Worm (Caenorhabditis elegans) whole organism, young adult: ENCODE data around the gene inx-9.
A peak's percentile ranks its signal among the peaks of the same experiment; 100 is the strongest.

Experiments used
- B0019.2 ChIP-seq: fragments of 200-800 bp; sonication (Bioruptor generic); conservative IDR thresholded peaks from 2 replicates; pipeline ENCODE4 v1.3.6; 2022; ENCODE audit warnings: missing genetic modification reagents, missing genetic modification characterization, missing compliant biosample characterization
- F23B12.7 ChIP-seq: sonication (generic microtip); optimal IDR thresholded peaks from 2 replicates; lab custom pipeline; 2017; ENCODE audit warnings: missing genetic modification characterization, mild to moderate bottlenecking, missing compliant biosample characterization, antibody characterized with exemption, moderate library complexity; ENCODE audit not compliant: insufficient read depth
- F33H1.4 ChIP-seq: fragments of 200-800 bp; sonication (Bioruptor generic); IDR thresholded peaks from 2 replicates; pipeline ENCODE4 v1.3.6; 2022; ENCODE audit warnings: missing genetic modification reagents, missing genetic modification characterization, missing compliant biosample characterization
- F49E8.2 ChIP-seq: sonication (generic microtip); optimal IDR thresholded peaks from 3 replicates; lab custom pipeline; 2017; ENCODE audit warnings: missing genetic modification characterization, mild to moderate bottlenecking, missing compliant biosample characterization, antibody characterized with exemption, moderate library complexity; ENCODE audit not compliant: insufficient read depth
- F52B5.7 ChIP-seq: sonication (generic microtip); optimal IDR thresholded peaks from 2 replicates; lab custom pipeline; 2016; ENCODE audit warnings: mild to moderate bottlenecking, missing genetic modification characterization, missing compliant biosample characterization
- K11D2.4 ChIP-seq: fragments of 200-800 bp; sonication (Bioruptor generic); IDR thresholded peaks from 2 replicates; pipeline ENCODE4 v1.3.6; 2022; ENCODE audit warnings: missing genetic modification reagents, missing genetic modification characterization, missing compliant biosample characterization
- K12H6.12 ChIP-seq: fragments of 200-800 bp; sonication (Bioruptor generic); optimal IDR thresholded peaks from 2 replicates; lab custom pipeline; 2018; ENCODE audit warnings: mild to moderate bottlenecking, missing genetic modification characterization, missing compliant biosample characterization
- Y53G8AR.9 ChIP-seq: fragments of 200-800 bp; sonication (Bioruptor generic); conservative IDR thresholded peaks from 2 replicates; pipeline ENCODE4 v1.3.6; 2022; ENCODE audit warnings: missing genetic modification reagents, missing genetic modification characterization, missing compliant biosample characterization
- akir-1 ChIP-seq: fragments of 200-800 bp; sonication (Bioruptor generic); optimal IDR thresholded peaks from 2 replicates; lab custom pipeline; 2018; ENCODE audit warnings: mild to moderate bottlenecking, missing genetic modification characterization, moderate library complexity, missing compliant biosample characterization
- aptf-2 ChIP-seq: fragments of 200-800 bp; sonication (Bioruptor generic); conservative IDR thresholded peaks from 2 replicates; pipeline ENCODE4 v1.3.6; 2022; ENCODE audit warnings: missing genetic modification reagents, missing genetic modification characterization, missing compliant biosample characterization
- attf-5 ChIP-seq: fragments of 200-800 bp; sonication (Bioruptor generic); optimal IDR thresholded peaks from 2 replicates; lab custom pipeline; 2018; ENCODE audit warnings: mild to moderate bottlenecking, missing genetic modification characterization, missing compliant biosample characterization
- bed-1 ChIP-seq: fragments of 200-800 bp; sonication (Bioruptor generic); IDR thresholded peaks from 2 replicates; pipeline ENCODE4 v1.3.6; 2022; ENCODE audit warnings: missing genetic modification reagents, missing genetic modification characterization, missing compliant biosample characterization
- ceh-100 ChIP-seq: fragments of 200-800 bp; sonication (Bioruptor generic); IDR thresholded peaks from 2 replicates; pipeline ENCODE4 v1.3.6; 2022; ENCODE audit warnings: missing genetic modification reagents, missing genetic modification characterization, missing compliant biosample characterization
- ceh-27 ChIP-seq: fragments of 200-800 bp; sonication (Bioruptor generic); optimal IDR thresholded peaks from 2 replicates; lab custom pipeline; 2018; ENCODE audit warnings: mild to moderate bottlenecking, missing genetic modification characterization, moderate library complexity, missing compliant biosample characterization
- ceh-40 ChIP-seq: fragments of 200-800 bp; sonication (Bioruptor generic); IDR thresholded peaks from 2 replicates; pipeline ENCODE4 v1.3.6; 2022; ENCODE audit warnings: missing genetic modification characterization, missing compliant biosample characterization
- chd-7 ChIP-seq: sonication (generic microtip); optimal IDR thresholded peaks from 2 replicates; lab custom pipeline; 2016; ENCODE audit warnings: mild to moderate bottlenecking, missing genetic modification characterization, moderate library complexity, missing compliant biosample characterization
- dpff-1 ChIP-seq: sonication (generic microtip); optimal IDR thresholded peaks from 2 replicates; lab custom pipeline; 2017; ENCODE audit warnings: mild to moderate bottlenecking, missing genetic modification characterization, missing compliant biosample characterization
- egl-18 ChIP-seq: fragments of 200-800 bp; sonication (Bioruptor generic); IDR thresholded peaks from 2 replicates; pipeline ENCODE4 v1.3.6; 2022; ENCODE audit warnings: missing genetic modification reagents, missing genetic modification characterization, missing compliant biosample characterization
- egl-44 ChIP-seq: fragments of 200-800 bp; sonication (Bioruptor generic); IDR thresholded peaks from 2 replicates; pipeline ENCODE4 v1.3.6; 2022; ENCODE audit warnings: missing genetic modification reagents, missing genetic modification characterization, missing compliant biosample characterization
- fkh-3 ChIP-seq: sonication (generic microtip); optimal IDR thresholded peaks from 2 replicates; lab custom pipeline; 2016; ENCODE audit warnings: mild to moderate bottlenecking, missing genetic modification characterization, missing compliant biosample characterization
- him-1 ChIP-seq: sonication (generic microtip); optimal IDR thresholded peaks from 2 replicates; lab custom pipeline; 2016; ENCODE audit warnings: missing genotype, missing genetic modification reagents, missing genetic modification characterization, missing compliant biosample characterization
- hlh-26 ChIP-seq: fragments of 200-800 bp; sonication (Bioruptor generic); conservative IDR thresholded peaks from 2 replicates; pipeline ENCODE4 v1.3.6; 2022; ENCODE audit warnings: missing genetic modification reagents, missing genetic modification characterization, missing compliant biosample characterization
- let-526 ChIP-seq: fragments of 200-800 bp; sonication (Bioruptor generic); IDR thresholded peaks from 2 replicates; pipeline ENCODE4 v1.3.6; 2022; ENCODE audit warnings: missing genetic modification reagents, missing genetic modification characterization, missing compliant biosample characterization
- lin-26 ChIP-seq: fragments of 200-800 bp; sonication (Bioruptor generic); IDR thresholded peaks from 2 replicates; pipeline ENCODE4 v1.3.6; 2022; ENCODE audit warnings: missing genetic modification reagents, missing genetic modification characterization, missing compliant biosample characterization
- lin-40 ChIP-seq: sonication (generic microtip); optimal IDR thresholded peaks from 2 replicates; lab custom pipeline; 2016; ENCODE audit warnings: missing genetic modification characterization, mild to moderate bottlenecking, missing compliant biosample characterization, missing genotype, missing genetic modification reagents
- lsy-27 ChIP-seq: sonication (generic microtip); optimal IDR thresholded peaks from 2 replicates; lab custom pipeline; 2017; ENCODE audit warnings: missing genetic modification characterization, mild to moderate bottlenecking, missing compliant biosample characterization, antibody characterized with exemption, missing genotype, borderline replicate concordance; ENCODE audit not compliant: insufficient read depth
- mes-4 ChIP-seq: sonication (generic microtip); optimal IDR thresholded peaks from 2 replicates; lab custom pipeline; 2016; ENCODE audit warnings: missing genotype, missing genetic modification characterization, missing compliant biosample characterization
- pha-4 ChIP-seq: fragments of 150-350 bp; sonication (generic microtip); optimal IDR thresholded peaks from 2 replicates; lab custom pipeline; 2014; ENCODE audit warnings: missing biosample characterization, missing genetic modification reagents, missing genetic modification characterization
- rcor-1 ChIP-seq: fragments of 200-800 bp; sonication (Bioruptor generic); IDR thresholded peaks from 2 replicates; pipeline ENCODE4 v1.3.6; 2022; ENCODE audit warnings: missing genetic modification reagents, missing genetic modification characterization, missing compliant biosample characterization
- repo-1 ChIP-seq: sonication (generic microtip); optimal IDR thresholded peaks from 2 replicates; lab custom pipeline; 2017; ENCODE audit warnings: mild to moderate bottlenecking, missing genetic modification characterization, missing compliant biosample characterization
- rpc-1 ChIP-seq, 2 experiments: fragments of 150-350 bp in 1 of 2; sonication (generic microtip) in 1 of 2; optimal IDR thresholded peaks; 2 replicates each; lab custom pipeline; 2014 to 2018; ENCODE audit warnings: missing biosample characterization in 1 of 2, missing genetic modification characterization in 1 of 2, missing genetic modification reagents in 1 of 2, missing genotype in 1 of 2
- sdz-38 ChIP-seq: sonication (generic microtip); optimal IDR thresholded peaks from 2 replicates; lab custom pipeline; 2016; ENCODE audit warnings: missing genotype, missing genetic modification characterization, missing compliant biosample characterization
- snpc-1.1 ChIP-seq: sonication (generic microtip); optimal IDR thresholded peaks from 2 replicates; lab custom pipeline; 2017; ENCODE audit warnings: missing genetic modification characterization, mild to moderate bottlenecking, missing compliant biosample characterization, antibody characterized with exemption, moderate library complexity, missing genotype, missing genetic modification reagents; ENCODE audit not compliant: insufficient read depth
- snpc-4 ChIP-seq, 5 experiments: fragments of 150-350 bp in 1 of 5; sonication (generic microtip) in 4 of 5; optimal IDR thresholded peaks; 2 replicates each; lab custom pipeline; 2014 to 2018; ENCODE audit warnings: missing genetic modification characterization in 5 of 5, missing biosample characterization in 3 of 5, antibody characterized with exemption in 2 of 5, mild to moderate bottlenecking in 2 of 5, missing compliant biosample characterization in 2 of 5, missing genotype in 2 of 5, moderate library complexity in 2 of 5, missing genetic modification reagents in 1 of 5
- tlf-1 ChIP-seq: fragments of 200-800 bp; sonication (Bioruptor generic); optimal IDR thresholded peaks from 2 replicates; lab custom pipeline; 2018; ENCODE audit warnings: mild to moderate bottlenecking, missing genetic modification characterization, missing compliant biosample characterization
- xnd-1 ChIP-seq: sonication (generic microtip); optimal IDR thresholded peaks from 2 replicates; lab custom pipeline; 2016; ENCODE audit warnings: missing genotype, missing genetic modification reagents, missing genetic modification characterization, missing compliant biosample characterization
- zfh-2 ChIP-seq: fragments of 200-800 bp; sonication (Bioruptor generic); conservative IDR thresholded peaks from 2 replicates; pipeline ENCODE4 v1.3.6; 2022; ENCODE audit warnings: missing genetic modification reagents, missing genetic modification characterization, missing compliant biosample characterization
- zim-3 ChIP-seq: sonication (generic microtip); optimal IDR thresholded peaks from 2 replicates; lab custom pipeline; 2017; ENCODE audit warnings: mild to moderate bottlenecking, missing genetic modification characterization, moderate library complexity, missing compliant biosample characterization
- ztf-6 ChIP-seq: fragments of 200-800 bp; sonication (Bioruptor generic); IDR thresholded peaks from 2 replicates; pipeline ENCODE4 v1.3.6; 2022; ENCODE audit warnings: missing genetic modification reagents, missing genetic modification characterization, missing compliant biosample characterization

inx-9 gene

DNA sequence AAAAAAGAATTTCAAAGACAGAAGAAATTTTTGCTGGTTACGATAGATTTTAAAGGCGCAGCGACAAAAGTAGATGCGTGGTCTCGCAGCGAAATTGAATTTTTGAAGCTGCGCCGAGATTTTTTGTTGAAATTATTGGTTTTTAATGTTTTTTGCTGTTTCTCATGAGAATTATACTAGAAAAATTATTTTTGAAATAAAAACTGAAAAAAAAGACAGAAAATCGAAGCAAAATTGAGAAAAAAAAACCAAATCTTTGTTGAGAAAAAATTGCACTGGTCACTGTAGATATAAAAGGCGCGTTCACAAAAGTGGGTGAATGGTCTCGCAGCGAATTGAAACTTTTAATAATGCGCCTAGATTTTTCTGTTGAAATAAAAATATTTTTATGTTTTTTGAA is 19.5 kb downstream of the inx-9 start (continued):
- TF ChIP-seq mes-4 (tag; lab: Kevin White, UChicago) = no peak
- TF ChIP-seq K12H6.12 (tag; lab: Kevin White, UChicago) = no peak
- TF ChIP-seq snpc-1.1 (tag; lab: Kevin White, UChicago) = no peak
- TF ChIP-seq bed-1 (GFP tag; lab: Robert Waterston, UW) = no peak
- no peak for TF ChIP-seq K11D2.4 (GFP tag; lab: Robert Waterston, UW)
- no peak for TF ChIP-seq rcor-1 (GFP tag; lab: Robert Waterston, UW)
- no peak for TF ChIP-seq akir-1 (GFP tag; lab: Kevin White, UChicago)
- no peak for TF ChIP-seq pha-4 (tag; lab: Kevin White, UChicago)
- TF ChIP-seq lin-26 = no peak
- TF ChIP-seq zim-3 (tag; lab: Kevin White, UChicago) = no peak
- TF ChIP-seq him-1 (tag; lab: Kevin White, UChicago) = peak; percentile 76
- TF ChIP-seq dpff-1 (tag; lab: Kevin White, UChicago) = no peak
- no peak for TF ChIP-seq ztf-6
- no peak for TF ChIP-seq attf-5
- TF ChIP-seq ceh-40 = no peak
- TF ChIP-seq zfh-2 = no peak
- TF ChIP-seq egl-44 (GFP tag; lab: Robert Waterston, UW) = no peak
- no peak for TF ChIP-seq lin-40
- no peak for TF ChIP-seq ceh-100 (GFP tag; lab: Robert Waterston, UW)
- TF ChIP-seq F49E8.2 (tag; lab: Kevin White, UChicago) = peak; percentile 54
- no peak for TF ChIP-seq B0019.2 (GFP tag; lab: Robert Waterston, UW)
- TF ChIP-seq Y53G8AR.9 (GFP tag; lab: Robert Waterston, UW) = no peak
- TF ChIP-seq repo-1 (tag; lab: Kevin White, UChicago) = no peak
- no peak for TF ChIP-seq hlh-26 (GFP tag; lab: Robert Waterston, UW)
- no peak for TF ChIP-seq snpc-4 (GFP tag; optimal IDR thresholded peaks at IDR 0.05; lab: Kevin White, UChicago)
- peak in 3 of 4 experiments; percentile 0 to 70 (median 17) for TF ChIP-seq snpc-4 (tag; optimal IDR thresholded peaks at IDR 0.05; lab: Kevin White, UChicago)
- TF ChIP-seq aptf-2 (GFP tag; lab: Robert Waterston, UW) = no peak
- peak; percentile 95 for TF ChIP-seq F33H1.4 (GFP tag; lab: Robert Waterston, UW)
- TF ChIP-seq rpc-1 (optimal IDR thresholded peaks at IDR 0.05; lab: Kevin White, UChicago) = no peak
- no peak for TF ChIP-seq rpc-1 (tag; optimal IDR thresholded peaks at IDR 0.05; lab: Kevin White, UChicago)
- no peak for TF ChIP-seq ceh-27
- TF ChIP-seq fkh-3 (tag; lab: Kevin White, UChicago) = no peak
- no peak for TF ChIP-seq lsy-27 (tag; lab: Kevin White, UChicago)
- TF ChIP-seq xnd-1 = peak; percentile 97
- no peak for TF ChIP-seq chd-7
- no peak for TF ChIP-seq egl-18 (GFP tag; lab: Robert Waterston, UW)
- TF ChIP-seq F23B12.7 (tag; lab: Kevin White, UChicago) = no peak
- TF ChIP-seq let-526 = no peak
- TF ChIP-seq sdz-38 (tag; lab: Kevin White, UChicago) = no peak
- TF ChIP-seq F52B5.7 (tag; lab: Kevin White, UChicago) = no peak
- peak; percentile 41 for TF ChIP-seq tlf-1 (GFP tag; lab: Kevin White, UChicago)
